Worm (Caenorhabditis elegans): Measurements from ENCODE around the gene sri-43.

Gene sri-43

ce11 chrII:3118907-3119382 is 25.5 kb downstream of the sri-43 start, which contains the start of gene T10D4.6:
T10D4.6 (plus strand) TSS chrII:3119332.
- peak; percentile 42 for TF ChIP-seq nfya-1 (tag; optimal IDR thresholded peaks at IDR 0.05)
- TF ChIP-seq ceh-2 (tag; optimal IDR thresholded peaks at IDR 0.05) = peak; percentile 0
- TF ChIP-seq ceh-48 (tag; optimal IDR thresholded peaks at IDR 0.05) = peak; percentile 71
- TF ChIP-seq ceh-31 (tag; optimal IDR thresholded peaks at IDR 0.05) = peak; percentile 27
- TF ChIP-seq unc-42 (tag; optimal IDR thresholded peaks at IDR 0.05) = peak; percentile 34
- peak; percentile 40 for TF ChIP-seq ceh-34 (tag; optimal IDR thresholded peaks at IDR 0.05)
- no peak for TF ChIP-seq ceh-14 (tag; optimal IDR thresholded peaks at IDR 0.05)
- no peak for TF ChIP-seq K09A11.1 (tag; optimal IDR thresholded peaks at IDR 0.05; ENCODE audit: insufficient read depth)
- peak; percentile 70 for TF ChIP-seq tbx-2 (tag; optimal IDR thresholded peaks at IDR 0.05)
- TF ChIP-seq hlh-8 (tag; optimal IDR thresholded peaks at IDR 0.05) = no peak
- no peak for TF ChIP-seq ahr-1 (tag; optimal IDR thresholded peaks at IDR 0.05)

ce11 chrII:3117471-3117870 is 27.0 kb downstream of the sri-43 start, which contains the start of gene T10D4.7:
T10D4.7 (plus strand) TSS chrII:3117771.
- TF ChIP-seq K09A11.1 (tag; optimal IDR thresholded peaks at IDR 0.05; ENCODE audit: insufficient read depth) (no peak), sdc-2 (tag; optimal IDR thresholded peaks at IDR 0.05) (no peak), fax-1 (tag; optimal IDR thresholded peaks at IDR 0.05) (no peak), Y22D7AL.16 (tag; optimal IDR thresholded peaks at IDR 0.05) (no peak), unc-42 (tag; optimal IDR thresholded peaks at IDR 0.05) (no peak), che-1 (tag; optimal IDR thresholded peaks at IDR 0.05) (no peak), ama-1 (optimal IDR thresholded peaks at IDR 0.05) (no peak), ceh-22 (tag; optimal IDR thresholded peaks at IDR 0.05) (no peak), nhr-232 (tag; optimal IDR thresholded peaks at IDR 0.05) (no peak), nfya-1 (tag; optimal IDR thresholded peaks at IDR 0.05) (no peak), elt-4 (tag; optimal IDR thresholded peaks at IDR 0.05) (no peak), ceh-19 (GFP tag; optimal IDR thresholded peaks at IDR 0.05) (no peak), madf-2 (tag; optimal IDR thresholded peaks at IDR 0.05) (no peak), ztf-16 (tag; optimal IDR thresholded peaks at IDR 0.05) (no peak), syd-9 (tag; optimal IDR thresholded peaks at IDR 0.05) (no peak)

ce11 chrII:3113934-3114333 is 30.5 kb downstream of the sri-43 start, which contains the start of gene clec-123:
clec-123 (plus strand) TSS chrII:3114234.
- TF ChIP-seq hlh-30 (tag; optimal IDR thresholded peaks at IDR 0.05; ENCODE audit: insufficient read depth) = no peak
- no peak for TF ChIP-seq ama-1 (optimal IDR thresholded peaks at IDR 0.05)
- no peak for TF ChIP-seq pat-9 (tag; optimal IDR thresholded peaks at IDR 0.05)
- no peak for TF ChIP-seq tbx-7 (tag; optimal IDR thresholded peaks at IDR 0.05)
- TF ChIP-seq dve-1 (tag; optimal IDR thresholded peaks at IDR 0.05) = no peak
- TF ChIP-seq F13H6.1 (tag; optimal IDR thresholded peaks at IDR 0.05) = no peak
- no peak for TF ChIP-seq ttx-3 (tag; optimal IDR thresholded peaks at IDR 0.05)
- TF ChIP-seq hlh-8 (tag; optimal IDR thresholded peaks at IDR 0.05) = no peak
- TF ChIP-seq npax-4 (tag; optimal IDR thresholded peaks at IDR 0.05) = no peak
- TF ChIP-seq dmd-4 (tag; optimal IDR thresholded peaks at IDR 0.05; ENCODE audit: borderline replicate concordance) = no peak
- TF ChIP-seq unc-86 (tag; optimal IDR thresholded peaks at IDR 0.05) = no peak
- no peak for TF ChIP-seq unc-55 (GFP tag; optimal IDR thresholded peaks at IDR 0.05)

ce11 chrII:3113289-3113688 is 31.2 kb downstream of the sri-43 start:
- TF ChIP-seq ztf-16 (tag; optimal IDR thresholded peaks at IDR 0.05) = no peak
- TF ChIP-seq unc-86 (tag; optimal IDR thresholded peaks at IDR 0.05) = no peak
- TF ChIP-seq fkh-10 (GFP tag; optimal IDR thresholded peaks at IDR 0.05) = no peak
- no peak for TF ChIP-seq lin-11 (tag; optimal IDR thresholded peaks at IDR 0.05)

- TF ChIP-seq unc-55 (GFP tag; optimal IDR thresholded peaks at IDR 0.05) (no peak), C38D4.7 (GFP tag; optimal IDR thresholded peaks at IDR 0.05) (no peak), hlh-13 (GFP tag; optimal IDR thresholded peaks at IDR 0.05) (no peak), unc-86 (tag; optimal IDR thresholded peaks at IDR 0.05) (no peak), fax-1 (tag; optimal IDR thresholded peaks at IDR 0.05) (no peak), K02D7.2 (tag; optimal IDR thresholded peaks at IDR 0.05) (no peak), dmd-4 (tag; optimal IDR thresholded peaks at IDR 0.05; ENCODE audit: borderline replicate concordance) (no peak), pros-1 (tag; optimal IDR thresholded peaks at IDR 0.05) (no peak), pqm-1 (tag; optimal IDR thresholded peaks at IDR 0.05) (no peak), hlh-8 (tag; optimal IDR thresholded peaks at IDR 0.05) (no peak), F13H6.1 (tag; optimal IDR thresholded peaks at IDR 0.05) (no peak), ceh-34 (tag; optimal IDR thresholded peaks at IDR 0.05) (no peak), fkh-10 (GFP tag; optimal IDR thresholded peaks at IDR 0.05) (no peak), odd-2 (tag; optimal IDR thresholded peaks at IDR 0.05) (no peak), unc-42 (tag; optimal IDR thresholded peaks at IDR 0.05) (no peak)
Measured at ce11 chrII:3112313-3112712, 32.1 kb downstream of the sri-43 start, which contains the start of gene Y25C1A.2. Y25C1A.2 (plus strand) TSS chrII:3112613.
